Worm (Caenorhabditis elegans) whole organism, early embryonic: ENCODE results near the gene Y69A2AR.31.
A peak's percentile ranks its signal among the peaks of the same experiment; 100 is the strongest.

Experiments used
- B0310.2 ChIP-seq: sonication (generic microtip); optimal IDR thresholded peaks from 2 replicates; lab custom pipeline; 2016; ENCODE audit warnings: mild to moderate bottlenecking, missing genetic modification characterization, missing compliant biosample characterization
- F13C5.2 ChIP-seq: sonication (generic microtip); optimal IDR thresholded peaks from 2 replicates; lab custom pipeline; 2017; ENCODE audit warnings: mild to moderate bottlenecking, missing genetic modification characterization, inconsistent platforms, missing compliant biosample characterization
- aly-1 ChIP-seq: sonication (generic microtip); optimal IDR thresholded peaks from 2 replicates; lab custom pipeline; 2016; ENCODE audit warnings: missing genetic modification characterization, missing compliant biosample characterization
- ama-1 ChIP-seq: fragments of 150-350 bp; optimal IDR thresholded peaks from 2 replicates; lab custom pipeline; 2014
- ceh-13 ChIP-seq: fragments of 200-800 bp; sonication (Bioruptor generic); optimal IDR thresholded peaks from 2 replicates; lab custom pipeline; 2018; ENCODE audit warnings: mild to moderate bottlenecking, missing genetic modification characterization, missing compliant biosample characterization
- ceh-36 ChIP-seq: sonication (generic microtip); optimal IDR thresholded peaks from 2 replicates; lab custom pipeline; 2016; ENCODE audit warnings: missing genetic modification characterization, inconsistent platforms, missing compliant biosample characterization
- ets-7 ChIP-seq: sonication (generic microtip); optimal IDR thresholded peaks from 2 replicates; lab custom pipeline; 2016; ENCODE audit warnings: missing genotype, missing genetic modification characterization, missing compliant biosample characterization
- flt-1 ChIP-seq: fragments of 200-800 bp; sonication (Bioruptor generic); IDR thresholded peaks from 2 replicates; pipeline ENCODE4 v1.3.6; 2022; ENCODE audit warnings: missing genetic modification characterization, missing compliant biosample characterization
- hmbx-1 ChIP-seq: sonication (generic microtip); optimal IDR thresholded peaks from 2 replicates; lab custom pipeline; 2016; ENCODE audit warnings: mild to moderate bottlenecking, missing genetic modification characterization, missing compliant biosample characterization
- hmg-4 ChIP-seq: fragments of 200-800 bp; sonication (Bioruptor generic); optimal IDR thresholded peaks from 2 replicates; lab custom pipeline; 2018; ENCODE audit warnings: mild to moderate bottlenecking, missing genetic modification characterization, missing compliant biosample characterization
- hnd-1 ChIP-seq: sonication (generic microtip); optimal IDR thresholded peaks from 2 replicates; lab custom pipeline; 2016; ENCODE audit warnings: missing genetic modification characterization, missing compliant biosample characterization
- pes-1 ChIP-seq: fragments of 200-800 bp; sonication (Bioruptor generic); IDR thresholded peaks from 2 replicates; pipeline ENCODE4 v1.3.6; 2022; ENCODE audit warnings: missing genetic modification reagents, missing genetic modification characterization, missing compliant biosample characterization
- scrt-1 ChIP-seq: fragments of 200-800 bp; sonication (Bioruptor generic); IDR thresholded peaks from 2 replicates; pipeline ENCODE4 v1.3.6; 2022; ENCODE audit warnings: missing genetic modification characterization, missing compliant biosample characterization
- sea-1 ChIP-seq: fragments of 200-800 bp; sonication (Bioruptor generic); conservative IDR thresholded peaks from 2 replicates; pipeline ENCODE4 v1.3.6; 2022; ENCODE audit warnings: missing genetic modification characterization, missing compliant biosample characterization
- tbx-11 ChIP-seq: fragments of 200-800 bp; sonication (Bioruptor generic); IDR thresholded peaks from 2 replicates; pipeline ENCODE4 v1.3.6; 2022; ENCODE audit warnings: missing genetic modification characterization, missing compliant biosample characterization
- tbx-37 ChIP-seq: fragments of 200-800 bp; sonication (Bioruptor generic); conservative IDR thresholded peaks from 2 replicates; pipeline ENCODE4 v1.3.6; 2022; ENCODE audit warnings: missing genetic modification reagents, missing genetic modification characterization, missing compliant biosample characterization
- tra-4 ChIP-seq: sonication (generic microtip); optimal IDR thresholded peaks from 2 replicates; lab custom pipeline; 2017; ENCODE audit warnings: missing genetic modification characterization, missing compliant biosample characterization

Y69A2AR.31 gene

DNA sequence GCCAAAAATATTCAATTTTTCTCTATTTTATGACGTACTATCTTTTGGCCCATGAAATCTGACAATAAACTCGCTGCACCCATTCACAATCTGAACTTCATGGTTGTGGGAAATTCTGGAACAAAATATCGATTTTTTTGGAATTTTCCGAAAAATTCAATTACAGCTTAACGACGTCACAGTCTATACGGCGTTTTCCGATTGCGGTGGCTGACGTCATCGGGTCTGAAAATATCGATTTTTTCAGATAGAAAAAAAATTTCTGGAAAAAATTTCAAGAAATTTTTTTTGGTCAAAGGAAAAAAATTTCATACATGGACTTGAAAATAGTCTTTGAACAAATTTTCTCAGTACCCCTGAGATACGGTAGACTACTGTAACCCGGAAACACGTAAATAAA, 43.2 kb upstream of the Y69A2AR.31 start, which contains the start of gene ubc-8:
ubc-8 (minus strand) TSS at position 227 of the 400 bp plus-strand sequence.
- TF ChIP-seq hmbx-1, result no peak
- no peak for TF ChIP-seq tra-4
- TF ChIP-seq aly-1 (tag; lab: Kevin White, UChicago), result no peak
- no peak for TF ChIP-seq ama-1 (lab: Kevin White, UChicago)
- no peak for TF ChIP-seq sea-1 (GFP tag; lab: Robert Waterston, UW)
- no peak for TF ChIP-seq F13C5.2 (tag; lab: Kevin White, UChicago)
- no peak for TF ChIP-seq hnd-1
- TF ChIP-seq flt-1 (GFP tag; lab: Robert Waterston, UW), result no peak
- no peak for TF ChIP-seq ceh-36 (tag; lab: Kevin White, UChicago)
- TF ChIP-seq tbx-37 (GFP tag; lab: Robert Waterston, UW), result no peak
- TF ChIP-seq B0310.2 (tag; lab: Kevin White, UChicago), result no peak
- TF ChIP-seq pes-1 (GFP tag; lab: Robert Waterston, UW), result no peak
- no peak for TF ChIP-seq scrt-1 (GFP tag; lab: Robert Waterston, UW)
- no peak for TF ChIP-seq ceh-13 (GFP tag; lab: Kevin White, UChicago)

DNA sequence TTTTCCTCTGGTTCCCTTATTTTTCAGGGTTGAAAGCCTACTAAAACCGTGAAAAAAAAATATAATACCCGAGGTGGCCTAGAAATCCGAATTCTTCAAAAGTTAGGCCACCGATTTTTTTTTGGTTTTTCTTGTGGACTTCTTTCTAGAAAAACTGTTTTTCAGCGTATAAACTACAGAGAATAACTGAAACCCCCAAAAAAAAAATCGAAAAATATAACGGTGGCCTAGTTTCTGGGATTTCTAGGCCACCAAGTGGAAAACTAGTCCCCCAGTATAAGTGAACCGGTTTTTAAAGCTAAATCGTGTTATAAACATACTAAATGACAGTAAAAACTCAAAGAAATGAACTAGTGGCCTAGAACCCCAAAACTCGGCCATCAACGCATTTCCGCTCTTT, 41.9 kb upstream of the Y69A2AR.31 start:
- TF ChIP-seq sea-1 (GFP tag; lab: Robert Waterston, UW) (no peak), flt-1 (GFP tag; lab: Robert Waterston, UW) (no peak), ceh-36 (tag; lab: Kevin White, UChicago) (no peak), hmbx-1 (no peak)

DNA sequence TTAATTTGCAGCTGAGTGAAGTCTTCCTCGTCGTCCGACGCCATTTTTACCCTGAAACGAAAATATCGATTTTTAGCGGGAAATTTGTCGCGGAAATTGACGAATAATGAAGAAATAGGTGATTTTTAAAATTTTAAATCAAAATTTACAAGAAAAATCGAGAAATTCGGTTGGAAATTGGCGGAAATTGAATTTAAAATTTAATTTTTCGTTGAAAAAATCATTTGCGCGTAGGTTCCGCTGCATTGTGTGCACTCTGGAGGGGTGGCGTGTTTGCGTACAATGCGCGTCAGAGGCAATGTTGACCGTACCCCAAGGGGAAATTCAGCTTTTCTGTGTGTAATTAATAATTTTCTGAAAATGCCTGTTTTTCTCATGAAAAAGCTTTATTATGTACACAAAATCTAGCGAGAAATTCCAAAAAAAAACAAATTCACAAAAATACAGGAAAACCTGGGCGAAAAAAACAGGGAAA, 40.2 kb upstream of the Y69A2AR.31 start, which contains the start of gene Y94H6A.5:
Y94H6A.5 (minus strand) TSS at position 51 of the 475 bp plus-strand sequence.
- peak; percentile 51 for TF ChIP-seq F13C5.2 (tag; lab: Kevin White, UChicago)
- TF ChIP-seq tra-4, result no peak
- TF ChIP-seq hnd-1, result no peak

DNA sequence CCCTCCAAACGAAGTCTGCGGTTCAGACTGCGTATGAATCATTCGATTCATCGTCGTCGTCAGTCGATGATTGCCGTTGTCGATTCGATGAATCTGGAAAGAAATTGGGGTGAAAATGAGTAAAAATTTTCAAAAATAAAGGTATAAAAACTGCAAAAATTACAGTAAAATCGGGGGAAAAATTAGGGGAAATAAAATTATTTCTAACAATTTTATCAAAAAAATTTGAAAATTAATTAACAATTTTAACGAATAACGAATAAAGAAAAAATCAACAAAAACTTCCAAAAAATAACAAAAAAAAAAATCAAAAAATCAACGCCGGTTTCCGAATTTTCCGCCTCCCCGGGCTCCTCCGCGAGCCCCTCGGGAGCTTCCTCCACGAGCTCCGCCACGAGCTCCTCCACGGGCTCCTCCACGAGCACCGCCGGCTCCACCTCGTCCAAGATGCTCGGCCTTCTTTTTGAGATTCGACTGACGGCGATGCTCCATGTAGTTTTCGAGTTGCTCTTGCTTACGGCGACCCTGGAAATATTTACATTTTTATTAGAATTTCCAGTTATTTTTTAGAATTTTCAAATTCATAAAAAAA, 25.0 kb upstream of the Y69A2AR.31 start, which contains the start of gene egrh-3:
egrh-3 (minus strand) TSS at position 51 of the 592 bp plus-strand sequence.
- TF ChIP-seq tbx-11, result no peak
- TF ChIP-seq hnd-1, result no peak
- no peak for TF ChIP-seq scrt-1 (GFP tag; lab: Robert Waterston, UW)
- no peak for TF ChIP-seq flt-1 (GFP tag; lab: Robert Waterston, UW)

DNA sequence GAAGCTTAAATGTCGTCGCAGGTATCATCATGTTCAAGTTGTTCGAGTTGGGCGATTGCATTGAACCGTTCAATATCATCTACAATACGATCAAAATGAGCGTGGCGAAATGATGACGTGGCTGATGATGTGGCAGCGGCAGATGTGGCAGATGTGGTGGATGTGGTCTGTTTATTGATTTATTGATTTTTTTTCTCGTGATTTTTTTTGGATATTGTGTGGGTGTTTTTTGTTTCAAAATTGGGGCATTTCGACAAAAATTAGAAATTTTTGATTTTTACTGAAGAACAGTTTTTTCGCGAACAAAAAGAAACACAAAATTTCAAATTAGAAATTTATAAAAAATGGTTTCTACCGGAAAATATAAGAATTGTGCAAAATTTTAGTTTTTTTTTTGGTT, 16.5 kb upstream of the Y69A2AR.31 start:
- TF ChIP-seq pes-1 (GFP tag; lab: Robert Waterston, UW), result no peak
- no peak for TF ChIP-seq hmbx-1
- TF ChIP-seq tbx-37 (GFP tag; lab: Robert Waterston, UW), result no peak
- TF ChIP-seq B0310.2 (tag; lab: Kevin White, UChicago), result no peak
- TF ChIP-seq flt-1 (GFP tag; lab: Robert Waterston, UW), result no peak
- TF ChIP-seq tbx-11, result no peak
- TF ChIP-seq ceh-13 (GFP tag; lab: Kevin White, UChicago), result no peak

DNA sequence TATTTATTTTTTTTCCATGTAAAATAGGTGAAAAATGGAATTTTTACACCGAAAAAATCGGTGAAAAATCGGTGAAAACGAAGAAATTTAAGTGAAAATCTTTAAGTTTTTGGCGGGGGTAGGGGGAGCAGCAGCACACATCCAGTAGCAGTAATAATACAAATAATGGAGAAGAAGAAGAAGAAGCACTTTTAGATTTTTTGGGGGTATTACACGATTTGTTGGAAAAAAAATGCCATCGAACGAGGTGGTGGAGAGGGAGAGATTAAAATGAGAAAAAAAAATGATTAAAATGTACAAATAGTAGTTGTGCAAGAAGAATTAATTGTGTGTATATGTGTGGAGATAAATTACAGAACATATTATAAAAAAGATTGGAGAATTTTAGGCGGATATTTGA, 14.3 kb upstream of the Y69A2AR.31 start:
- TF ChIP-seq hmg-4 (no peak), ama-1 (lab: Kevin White, UChicago) (no peak), B0310.2 (tag; lab: Kevin White, UChicago) (no peak), ceh-36 (tag; lab: Kevin White, UChicago) (no peak), ets-7 (tag; lab: Kevin White, UChicago) (no peak), hmbx-1 (no peak), ceh-13 (GFP tag; lab: Kevin White, UChicago) (no peak), tra-4 (no peak), aly-1 (tag; lab: Kevin White, UChicago) (no peak), tbx-37 (GFP tag; lab: Robert Waterston, UW) (no peak)

DNA sequence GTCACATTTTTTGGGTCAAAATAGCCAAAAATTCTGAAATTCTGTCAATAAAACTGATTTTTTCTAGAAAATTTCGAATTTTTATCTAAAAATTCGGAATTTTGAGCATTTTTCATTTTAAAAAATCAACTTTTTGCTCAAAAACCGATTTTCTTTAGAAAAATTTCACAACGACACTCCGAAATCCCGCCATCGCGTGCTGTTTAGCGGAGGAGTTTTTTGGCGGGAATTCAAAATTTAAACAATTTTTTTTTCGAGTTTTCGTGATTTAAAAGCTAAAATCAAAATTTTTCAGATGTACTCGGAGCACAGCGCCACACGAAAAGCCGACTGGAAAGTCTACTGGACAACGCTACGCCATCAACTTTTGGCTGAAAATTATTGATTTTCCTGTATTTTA, 13.9 kb upstream of the Y69A2AR.31 start:
- TF ChIP-seq flt-1 (GFP tag; lab: Robert Waterston, UW) (no peak), ceh-36 (tag; lab: Kevin White, UChicago) (no peak), scrt-1 (GFP tag; lab: Robert Waterston, UW) (no peak), hnd-1 (no peak), ets-7 (tag; lab: Kevin White, UChicago) (no peak), tra-4 (no peak), hmbx-1 (no peak), B0310.2 (tag; lab: Kevin White, UChicago) (no peak), hmg-4 (no peak), tbx-11 (no peak), tbx-37 (GFP tag; lab: Robert Waterston, UW) (no peak), ceh-13 (GFP tag; lab: Kevin White, UChicago) (no peak), F13C5.2 (tag; lab: Kevin White, UChicago) (no peak), pes-1 (GFP tag; lab: Robert Waterston, UW) (no peak), aly-1 (tag; lab: Kevin White, UChicago) (no peak)

DNA sequence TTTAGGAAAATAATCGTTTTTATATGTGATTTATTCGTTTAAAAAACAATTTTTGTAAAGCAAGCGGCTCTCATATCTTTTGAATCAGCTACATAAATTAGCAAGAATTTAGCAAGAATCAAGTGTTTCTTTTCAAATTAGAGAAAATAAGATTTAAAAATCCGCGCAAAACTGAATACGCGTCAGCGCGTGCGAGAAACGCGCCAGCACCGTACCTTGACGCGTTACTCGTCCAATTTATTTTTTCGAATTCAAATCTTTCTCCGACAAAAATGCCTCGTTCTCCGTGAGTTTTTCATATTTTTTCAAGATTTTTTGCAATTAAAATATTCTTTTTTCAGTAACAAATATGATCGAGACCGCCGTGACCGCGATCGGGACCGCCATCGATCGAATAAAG, 12.5 kb upstream of the Y69A2AR.31 start, which contains the start of gene Y94H6A.3:
Y94H6A.3 (plus strand) TSS at position 232 of the 400 bp plus-strand sequence.
- TF ChIP-seq aly-1 (tag; lab: Kevin White, UChicago) (no peak), B0310.2 (tag; lab: Kevin White, UChicago) (no peak), ceh-13 (GFP tag; lab: Kevin White, UChicago) (no peak), tbx-11 (no peak), ceh-36 (tag; lab: Kevin White, UChicago) (no peak), tbx-37 (GFP tag; lab: Robert Waterston, UW) (no peak), ama-1 (lab: Kevin White, UChicago) (no peak), sea-1 (GFP tag; lab: Robert Waterston, UW) (no peak), tra-4 (no peak), F13C5.2 (tag; lab: Kevin White, UChicago) (peak; percentile 69), flt-1 (GFP tag; lab: Robert Waterston, UW) (peak; percentile 51; the same call in 1 of the 2 replicates), hmbx-1 (no peak), ets-7 (tag; lab: Kevin White, UChicago) (no peak)
